Worm (Caenorhabditis elegans) whole organism, L2 larva: Measurements from ENCODE around the gene D2096.5.
A peak's percentile ranks its signal among the peaks of the same experiment; 100 is the strongest.
"Not testable (repeated sequence)": the region's sequence is repeated elsewhere in the genome, so short reads cannot be mapped to it uniquely, and the experiment has no call there.

ENCODE experiments used
- C34F6.9 ChIP-seq: fragments of 150-350 bp; optimal IDR thresholded peaks from 2 replicates; lab custom pipeline; 2014; ENCODE audit warnings: missing biosample characterization, missing genetic modification characterization
- F13H6.1 ChIP-seq: sonication (generic microtip); optimal IDR thresholded peaks from 2 replicates; lab custom pipeline; 2016; ENCODE audit warnings: missing genetic modification characterization, missing compliant biosample characterization
- R02D3.7 ChIP-seq: fragments of 150-350 bp; optimal IDR thresholded peaks from 2 replicates; lab custom pipeline; 2014; ENCODE audit warnings: missing biosample characterization, missing genetic modification characterization
- Y55F3AM.14 ChIP-seq: fragments of 200-800 bp; sonication (Bioruptor generic); optimal IDR thresholded peaks from 2 replicates; lab custom pipeline; 2018; ENCODE audit warnings: mild to moderate bottlenecking, missing genetic modification characterization, missing compliant biosample characterization
- alr-1 ChIP-seq: fragments of 150-350 bp; optimal IDR thresholded peaks from 2 replicates; lab custom pipeline; 2014; ENCODE audit warnings: missing biosample characterization, missing genetic modification characterization
- ama-1 ChIP-seq: fragments of 150-350 bp; optimal IDR thresholded peaks from 2 replicates; lab custom pipeline; 2018; ENCODE audit warnings: inconsistent platforms
- blmp-1 ChIP-seq: sonication (generic microtip); optimal IDR thresholded peaks from 2 replicates; lab custom pipeline; 2017; ENCODE audit warnings: missing genetic modification characterization, mild to moderate bottlenecking, missing compliant biosample characterization, antibody characterized with exemption, moderate library complexity; ENCODE audit not compliant: insufficient read depth
- ceh-16 ChIP-seq: fragments of 150-350 bp; optimal IDR thresholded peaks from 2 replicates; lab custom pipeline; 2014; ENCODE audit warnings: missing biosample characterization, missing genetic modification characterization
- crh-2 ChIP-seq: sonication (generic microtip); optimal IDR thresholded peaks from 2 replicates; lab custom pipeline; 2017; ENCODE audit warnings: missing biosample characterization, missing genetic modification characterization
- dmd-4 ChIP-seq: sonication (generic microtip); optimal IDR thresholded peaks from 2 replicates; lab custom pipeline; 2017; ENCODE audit warnings: missing biosample characterization, missing genetic modification characterization
- egl-27 ChIP-seq: sonication (generic microtip); optimal IDR thresholded peaks from 3 replicates; lab custom pipeline; 2017; ENCODE audit warnings: missing biosample characterization, missing genetic modification reagents, missing genetic modification characterization
- elt-3 ChIP-seq: sonication (generic microtip); optimal IDR thresholded peaks from 2 replicates; lab custom pipeline; 2017; ENCODE audit warnings: missing biosample characterization, missing genetic modification characterization
- lin-11 ChIP-seq: fragments of 150-350 bp; sonication (generic microtip); optimal IDR thresholded peaks from 2 replicates; lab custom pipeline; 2014; ENCODE audit warnings: missing biosample characterization, missing genetic modification characterization, inconsistent platforms, mixed read lengths
- lin-13 ChIP-seq: fragments of 150-350 bp; optimal IDR thresholded peaks from 2 replicates; lab custom pipeline; 2014; ENCODE audit warnings: missing biosample characterization, missing genetic modification reagents, missing genetic modification characterization
- lin-39 ChIP-seq: fragments of 150-350 bp; optimal IDR thresholded peaks from 2 replicates; lab custom pipeline; 2014; ENCODE audit warnings: missing biosample characterization, missing genetic modification reagents, missing genetic modification characterization
- mab-5 ChIP-seq: fragments of 150-350 bp; optimal IDR thresholded peaks from 2 replicates; lab custom pipeline; 2014; ENCODE audit warnings: missing biosample characterization, missing genetic modification characterization
- mdl-1 ChIP-seq, 2 experiments: fragments of 150-350 bp in 1 of 2; sonication (generic microtip) in 1 of 2; optimal IDR thresholded peaks; 2 replicates each; lab custom pipeline; 2017; ENCODE audit warnings: missing biosample characterization in 2 of 2, missing genetic modification characterization in 2 of 2
- nhr-10 ChIP-seq: sonication (generic microtip); optimal IDR thresholded peaks from 2 replicates; lab custom pipeline; 2017; ENCODE audit warnings: missing biosample characterization, missing genetic modification characterization
- nhr-12 ChIP-seq: fragments of 150-350 bp; optimal IDR thresholded peaks from 2 replicates; lab custom pipeline; 2014; ENCODE audit warnings: missing biosample characterization, missing genetic modification characterization
- nhr-129 ChIP-seq: fragments of 150-350 bp; optimal IDR thresholded peaks from 2 replicates; lab custom pipeline; 2014; ENCODE audit warnings: missing biosample characterization, missing genetic modification characterization
- nhr-21 ChIP-seq: fragments of 150-350 bp; optimal IDR thresholded peaks from 2 replicates; lab custom pipeline; 2014; ENCODE audit warnings: missing biosample characterization, missing genetic modification characterization
- nhr-23 ChIP-seq: fragments of 150-350 bp; optimal IDR thresholded peaks from 2 replicates; lab custom pipeline; 2014; ENCODE audit warnings: missing biosample characterization, missing genetic modification reagents, missing genetic modification characterization
- nhr-237 ChIP-seq: fragments of 150-350 bp; optimal IDR thresholded peaks from 2 replicates; lab custom pipeline; 2014; ENCODE audit warnings: missing biosample characterization, missing genetic modification characterization
- nhr-25 ChIP-seq: fragments of 150-350 bp; sonication (generic microtip); optimal IDR thresholded peaks from 3 replicates; lab custom pipeline; 2014; ENCODE audit warnings: missing biosample characterization, missing genetic modification characterization
- nhr-6 ChIP-seq: fragments of 150-350 bp; optimal IDR thresholded peaks from 2 replicates; lab custom pipeline; 2014; ENCODE audit warnings: missing biosample characterization, missing genetic modification characterization
- nhr-77 ChIP-seq: fragments of 150-350 bp; optimal IDR thresholded peaks from 2 replicates; lab custom pipeline; 2014; ENCODE audit warnings: missing biosample characterization, missing genetic modification characterization
- peb-1 ChIP-seq: fragments of 150-350 bp; optimal IDR thresholded peaks from 2 replicates; lab custom pipeline; 2014; ENCODE audit warnings: missing biosample characterization, missing genetic modification characterization
- sem-4 ChIP-seq: fragments of 150-350 bp; optimal IDR thresholded peaks from 2 replicates; lab custom pipeline; 2014; ENCODE audit warnings: missing biosample characterization, missing genetic modification reagents, missing genetic modification characterization
- skn-1 ChIP-seq: sonication (generic microtip); optimal IDR thresholded peaks from 2 replicates; lab custom pipeline; 2017; ENCODE audit warnings: missing biosample characterization, missing genetic modification characterization
- sma-3 ChIP-seq: sonication (generic microtip); optimal IDR thresholded peaks from 2 replicates; lab custom pipeline; 2016; ENCODE audit warnings: missing genetic modification reagents, missing genetic modification characterization, missing compliant biosample characterization
- sma-9 ChIP-seq, 2 experiments: fragments of 150-350 bp in 1 of 2; sonication (generic microtip) in 1 of 2; optimal IDR thresholded peaks; 2 replicates each; lab custom pipeline; 2014 to 2016; ENCODE audit warnings: missing genetic modification characterization in 2 of 2, mild to moderate bottlenecking in 1 of 2, missing biosample characterization in 1 of 2, missing compliant biosample characterization in 1 of 2, missing genetic modification reagents in 1 of 2, moderate library complexity in 1 of 2
- unc-39 ChIP-seq: fragments of 150-350 bp; optimal IDR thresholded peaks from 2 replicates; lab custom pipeline; 2014; ENCODE audit warnings: missing biosample characterization, missing genetic modification characterization
- unc-55 ChIP-seq: fragments of 150-350 bp; sonication (generic microtip); optimal IDR thresholded peaks from 3 replicates; lab custom pipeline; 2014; ENCODE audit warnings: missing biosample characterization, missing genetic modification reagents, missing genetic modification characterization
- unc-62 ChIP-seq: fragments of 150-350 bp; optimal IDR thresholded peaks from 2 replicates; lab custom pipeline; 2014; ENCODE audit warnings: missing biosample characterization, missing genetic modification reagents, missing genetic modification characterization
- zag-1 ChIP-seq: fragments of 150-350 bp; optimal IDR thresholded peaks from 2 replicates; lab custom pipeline; 2014; ENCODE audit warnings: missing biosample characterization, missing genetic modification characterization
- ztf-1 ChIP-seq: fragments of 200-800 bp; sonication (Bioruptor generic); conservative IDR thresholded peaks from 2 replicates; pipeline ENCODE4 v1.3.6; 2022; ENCODE audit warnings: missing genetic modification characterization, missing compliant biosample characterization

The D2096.5 gene

DNA sequence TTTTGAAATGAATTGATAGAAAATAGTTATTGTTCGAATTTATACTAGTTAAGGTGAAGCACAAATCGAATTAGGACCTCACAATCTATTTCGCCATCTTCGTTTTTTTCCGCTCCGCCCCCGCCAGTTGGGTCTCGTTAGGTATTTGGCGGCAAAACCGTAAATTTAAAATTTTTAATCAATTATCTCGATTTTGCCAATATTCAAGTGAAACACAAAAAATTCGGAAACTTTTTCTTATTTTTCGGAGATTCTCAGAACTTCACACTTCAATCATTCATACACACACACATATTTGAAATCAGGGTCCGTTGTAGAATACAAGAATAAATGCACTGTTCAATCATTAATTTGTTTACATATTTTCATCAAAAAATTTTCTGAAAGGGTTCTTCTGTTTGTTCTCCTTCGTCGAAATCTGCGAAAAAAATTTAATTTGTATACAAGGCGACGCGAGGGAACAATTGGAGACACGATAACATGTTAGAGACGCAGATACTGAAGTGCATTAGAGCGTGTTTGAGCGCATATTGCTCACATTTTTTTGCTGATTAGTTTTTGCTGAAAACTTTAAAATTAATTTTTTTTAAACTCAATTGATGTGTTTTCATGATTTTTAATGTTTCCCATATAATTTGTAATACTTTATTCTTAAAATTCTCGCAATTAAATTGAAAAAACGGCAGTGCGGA is at the start of gene D2096.5:
Gene D2096.5 (minus strand): TSS at position 51 of the 692 bp plus-strand sequence.
- TF ChIP-seq unc-39 (no peak), dmd-4 (no peak), C34F6.9 (peak; percentile 63), nhr-21 (tag; lab: Kevin White, UChicago) (no peak), lin-39 (tag; lab: Kevin White, UChicago) (no peak), unc-55 (GFP tag; lab: Kevin White, UChicago) (peak; percentile 36), nhr-25 (no peak)
- TF ChIP-seq, all 48 proteins: peak for 2

DNA sequence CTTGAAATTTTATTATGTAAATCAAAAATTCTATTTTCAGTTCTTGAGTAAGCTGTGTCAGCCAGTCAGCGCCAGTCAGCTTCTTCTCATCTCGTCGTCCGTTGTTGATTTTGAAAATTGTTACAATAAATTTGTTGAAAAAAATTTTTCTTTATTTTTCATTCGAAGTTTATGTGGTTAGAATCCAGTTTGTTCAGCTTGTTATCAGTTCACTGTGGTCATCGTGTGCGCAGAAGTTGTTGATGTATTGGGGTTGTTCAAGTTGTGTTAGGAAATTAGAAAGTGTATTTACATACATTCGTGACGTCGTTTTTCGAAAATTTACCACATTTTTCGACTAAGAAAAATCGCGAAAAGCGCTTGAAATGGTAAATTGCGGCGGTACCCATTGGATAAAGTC is 38.2 kb upstream of the D2096.5 start:
- TF ChIP-seq nhr-77 (no peak), egl-27 (tag; lab: Kevin White, UChicago) (no peak), sem-4 (tag; lab: Kevin White, UChicago) (no peak), peb-1 (tag; lab: Kevin White, UChicago) (no peak), unc-62 (GFP tag; lab: Kevin White, UChicago) (no peak), nhr-10 (tag; lab: Kevin White, UChicago) (no peak), elt-3 (no peak), nhr-12 (tag; lab: Kevin White, UChicago) (no peak), mdl-1 (tag; optimal IDR thresholded peaks at IDR 0.05; lab: Kevin White, UChicago) (no peak), Y55F3AM.14 (no peak), nhr-21 (tag; lab: Kevin White, UChicago) (no peak), nhr-237 (tag; lab: Kevin White, UChicago) (no peak), sma-3 (no peak), alr-1 (tag; lab: Kevin White, UChicago) (no peak), lin-13 (no peak), F13H6.1 (tag; lab: Kevin White, UChicago) (no peak), ceh-16 (no peak), dmd-4 (no peak), R02D3.7 (tag; lab: Kevin White, UChicago) (no peak), sma-9 (GFP tag; optimal IDR thresholded peaks at IDR 0.05; lab: Kevin White, UChicago) (no peak), sma-9 (tag; optimal IDR thresholded peaks at IDR 0.05; lab: Kevin White, UChicago) (no peak)
- TF ChIP-seq, all 48 proteins: peak for 0

DNA sequence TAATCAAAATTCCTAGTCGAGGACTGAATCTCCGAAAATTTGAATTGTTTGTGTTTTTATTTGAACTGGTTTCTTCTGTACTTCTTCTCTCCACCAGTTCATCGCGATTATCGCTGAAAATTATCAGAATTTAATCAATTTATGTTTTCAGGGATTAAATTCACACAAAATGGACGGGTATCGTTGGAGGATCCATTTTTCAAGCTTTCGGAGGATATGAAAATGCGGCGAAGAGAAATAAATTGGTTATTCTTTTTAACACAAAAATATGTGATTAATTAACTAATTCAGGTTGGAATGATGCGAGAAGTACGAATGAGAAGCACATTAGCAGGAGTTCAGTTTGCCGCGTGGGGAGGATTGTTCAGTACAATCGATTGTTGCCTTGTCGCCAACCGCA is 36.8 kb upstream of the D2096.5 start, which contains the start of gene timm-17B.2:
Gene timm-17B.2 (plus strand): TSS at position 301 of the 400 bp plus-strand sequence.
- no peak for TF ChIP-seq mab-5 (tag; lab: Kevin White, UChicago)
- TF ChIP-seq, all 48 proteins: peak for 0

DNA sequence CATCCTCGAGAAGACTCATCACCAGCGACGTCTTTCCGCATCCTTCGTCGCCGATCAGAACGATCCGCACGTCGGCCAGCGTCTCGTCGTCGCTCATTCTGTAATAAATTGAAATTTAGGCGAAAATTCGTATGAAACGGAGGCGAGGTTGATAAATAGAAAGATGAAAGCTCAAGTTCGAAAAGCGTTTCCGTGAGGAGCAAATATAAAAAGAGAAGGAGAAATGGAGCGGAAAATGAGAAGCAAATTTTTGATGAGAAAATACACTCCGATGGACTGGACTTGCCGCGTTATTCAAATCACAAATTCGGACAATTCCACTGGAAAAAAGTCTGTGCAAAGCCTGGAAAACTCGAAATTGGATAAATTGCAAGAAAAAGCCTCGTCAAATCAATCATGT is 34.5 kb upstream of the D2096.5 start, which contains the start of gene D2096.11:
Gene D2096.11 (minus strand): TSS at position 101 of the 400 bp plus-strand sequence.
- TF ChIP-seq nhr-129 (tag; lab: Kevin White, UChicago) = no peak
- no peak for TF ChIP-seq nhr-10 (tag; lab: Kevin White, UChicago)

DNA sequence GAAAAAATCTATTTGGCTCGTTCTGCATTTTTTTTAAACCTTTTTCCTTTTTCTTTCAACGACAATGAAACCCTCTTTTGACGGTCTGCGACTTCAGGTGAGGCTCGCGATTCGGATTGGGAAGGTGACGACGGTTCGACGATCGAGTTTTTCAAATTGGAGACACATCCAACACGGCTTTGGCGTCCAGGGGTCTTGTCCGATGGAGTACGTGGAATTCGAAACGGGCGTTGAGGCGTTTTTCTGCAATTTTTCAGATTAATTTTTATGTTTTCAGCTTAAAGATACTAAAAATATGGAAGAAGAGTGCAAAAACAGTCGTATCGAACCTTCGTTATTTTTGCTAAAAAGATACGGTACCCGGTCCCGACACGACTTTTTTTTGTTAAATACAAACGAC is 29.6 kb upstream of the D2096.5 start, which contains the start of gene D2096.10:
Gene D2096.10 (minus strand): TSS at position 101 of the 400 bp plus-strand sequence.
- not testable (repeated sequence) for TF ChIP-seq nhr-23 (tag; lab: Kevin White, UChicago); ama-1 (lab: Kevin White, UChicago); crh-2 (tag; lab: Kevin White, UChicago)

DNA sequence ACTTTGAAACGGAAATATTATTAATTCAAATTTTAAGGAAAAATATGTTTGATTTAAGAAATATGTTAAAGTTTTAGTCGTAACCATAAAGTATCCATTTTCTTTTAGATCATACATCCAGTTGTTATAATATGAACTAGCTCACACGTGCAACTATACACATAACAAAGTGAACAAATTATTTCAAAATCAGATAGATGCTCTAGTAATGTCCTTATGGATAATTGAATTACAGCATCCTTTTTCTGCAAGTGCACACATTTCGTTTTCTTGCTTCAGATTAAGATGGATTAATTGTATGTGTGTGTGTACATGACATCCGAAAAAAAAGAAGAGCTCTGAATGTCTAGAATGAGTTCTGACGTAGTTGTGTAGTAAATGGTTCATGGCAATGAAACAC is 26.1 kb upstream of the D2096.5 start:
- TF ChIP-seq peb-1 (tag; lab: Kevin White, UChicago) = no peak
- TF ChIP-seq sma-3 = no peak
- TF ChIP-seq blmp-1 (tag; lab: Kevin White, UChicago) = no peak
- TF ChIP-seq nhr-25 = no peak
- no peak for TF ChIP-seq nhr-6
- TF ChIP-seq nhr-12 (tag; lab: Kevin White, UChicago) = no peak
- TF ChIP-seq skn-1 (tag; lab: Kevin White, UChicago) = no peak
- TF ChIP-seq nhr-10 (tag; lab: Kevin White, UChicago) = no peak
- no peak for TF ChIP-seq Y55F3AM.14
- no peak for TF ChIP-seq nhr-77
- no peak for TF ChIP-seq sem-4 (tag; lab: Kevin White, UChicago)
- no peak for TF ChIP-seq ztf-1
- no peak for TF ChIP-seq R02D3.7 (tag; lab: Kevin White, UChicago)
- no peak for TF ChIP-seq zag-1
- no peak for TF ChIP-seq nhr-21 (tag; lab: Kevin White, UChicago)
- TF ChIP-seq lin-11 (tag; lab: Kevin White, UChicago) = no peak
- TF ChIP-seq unc-39 = no peak
